Worm (Caenorhabditis elegans): ENCODE data around the gene M110.9.

The M110.9 gene

ce11 chrII:8205612-8206011 is 25.5 kb upstream of the M110.9 start:
- TF ChIP-seq unc-130 (GFP tag; optimal IDR thresholded peaks at IDR 0.05) (no peak), sdz-12 (GFP tag; optimal IDR thresholded peaks at IDR 0.05) (no peak), ceh-28 (tag; optimal IDR thresholded peaks at IDR 0.05) (no peak), nhr-28 (tag; optimal IDR thresholded peaks at IDR 0.05) (peak; percentile 59), jun-1 (tag; optimal IDR thresholded peaks at IDR 0.05) (no peak), T20F7.1 (GFP tag; optimal IDR thresholded peaks at IDR 0.05) (no peak), pqm-1 (tag; optimal IDR thresholded peaks at IDR 0.05) (peak; percentile 40), set-16 (GFP tag; IDR thresholded peaks at IDR 0.05) (no peak), nhr-76 (tag; optimal IDR thresholded peaks at IDR 0.05) (no peak), lin-38 (GFP tag; IDR thresholded peaks at IDR 0.05) (no peak), nhr-237 (tag; optimal IDR thresholded peaks at IDR 0.05) (no peak), mdt-29 (GFP tag; IDR thresholded peaks at IDR 0.05) (no peak), F10B5.3 (tag; optimal IDR thresholded peaks at IDR 0.05) (no peak), dve-1 (tag; optimal IDR thresholded peaks at IDR 0.05; ENCODE audit: insufficient read depth) (no peak), daf-16 (GFP tag; optimal IDR thresholded peaks at IDR 0.05) (no peak), daf-16 (tag; optimal IDR thresholded peaks at IDR 0.05) (peak; percentile 2), nhr-11 (tag; optimal IDR thresholded peaks at IDR 0.05) (no peak), nhr-6 (tag; optimal IDR thresholded peaks at IDR 0.05) (no peak), nhr-42 (GFP tag; IDR thresholded peaks at IDR 0.05) (no peak)

ce11 chrII:8209476-8209875 is 21.6 kb upstream of the M110.9 start, which contains the start of gene M110.8:
TSS of gene M110.8 (minus strand) at chrII:8209576.
- TF ChIP-seq T26A8.4 (GFP tag; IDR thresholded peaks at IDR 0.05), result no peak
- no peak for TF ChIP-seq Y105C5A.15 (GFP tag; IDR thresholded peaks at IDR 0.05)
- no peak for TF ChIP-seq R02D3.7 (tag; optimal IDR thresholded peaks at IDR 0.05)
- TF ChIP-seq pha-4 (GFP tag; IDR thresholded peaks at IDR 0.05), result no peak
- no peak for TF ChIP-seq pha-4 (tag; optimal IDR thresholded peaks at IDR 0.05)
- no peak for TF ChIP-seq mes-2 (tag; optimal IDR thresholded peaks at IDR 0.05; ENCODE audit: poor library complexity, severe bottlenecking)
- TF ChIP-seq nhr-102 (tag; optimal IDR thresholded peaks at IDR 0.05), result no peak
- no peak for TF ChIP-seq egl-27 (tag; optimal IDR thresholded peaks at IDR 0.05)
- TF ChIP-seq saeg-2 (GFP tag; IDR thresholded peaks at IDR 0.05), result no peak
- TF ChIP-seq ceh-28 (tag; optimal IDR thresholded peaks at IDR 0.05), result no peak
- no peak for TF ChIP-seq mxl-2 (GFP tag; conservative IDR thresholded peaks at IDR 0.05)
- no peak for TF ChIP-seq nhr-76 (tag; optimal IDR thresholded peaks at IDR 0.05)
- TF ChIP-seq madf-5 (GFP tag; IDR thresholded peaks at IDR 0.05), result no peak
- no peak for TF ChIP-seq dpl-1 (GFP tag; optimal IDR thresholded peaks at IDR 0.05)

ce11 chrII:8212680-8213079 is 18.4 kb upstream of the M110.9 start, which contains the start of gene twk-3:
TSS of gene twk-3 (minus strand) at chrII:8212780.
- TF ChIP-seq nhr-237 (tag; optimal IDR thresholded peaks at IDR 0.05) (no peak), attf-4 (tag; optimal IDR thresholded peaks at IDR 0.05) (no peak), lin-15B (tag; optimal IDR thresholded peaks at IDR 0.05) (no peak), ctbp-1 (GFP tag; IDR thresholded peaks at IDR 0.05) (no peak), ceh-32 (tag; optimal IDR thresholded peaks at IDR 0.05; ENCODE audit: poor library complexity) (no peak), ceh-62 (tag; optimal IDR thresholded peaks at IDR 0.05) (no peak), F37D6.2 (tag; optimal IDR thresholded peaks at IDR 0.05) (no peak), spr-3 (GFP tag; optimal IDR thresholded peaks at IDR 0.05) (no peak), dpl-1 (GFP tag; optimal IDR thresholded peaks at IDR 0.05) (no peak), ceh-44 (GFP tag; IDR thresholded peaks at IDR 0.05) (no peak), ama-1 (optimal IDR thresholded peaks at IDR 0.05) (no peak), nhr-102 (tag; optimal IDR thresholded peaks at IDR 0.05) (no peak), saeg-2 (GFP tag; IDR thresholded peaks at IDR 0.05) (no peak), gei-8 (GFP tag; optimal IDR thresholded peaks at IDR 0.05) (no peak), unc-62 (GFP tag; optimal IDR thresholded peaks at IDR 0.05 in 1 of 2) (no peak), unc-62 (tag; optimal IDR thresholded peaks at IDR 0.05) (no peak), zip-11 (GFP tag; IDR thresholded peaks at IDR 0.05) (no peak)

Measured in whole organism, L4 larva.